Worm (Caenorhabditis elegans): ENCODE data around the gene F28H6.4.
A peak's percentile ranks its signal among the peaks of the same experiment; 100 is the strongest.

- TF ChIP-seq him-1 (tag; optimal IDR thresholded peaks at IDR 0.05): no peak
- TF ChIP-seq W03F9.2 (tag; optimal IDR thresholded peaks at IDR 0.05): no peak
- TF ChIP-seq dao-5 (tag; optimal IDR thresholded peaks at IDR 0.05): peak; percentile 17
Measured at ce11 chrX:14115480-14116161, 12.1 kb upstream of the F28H6.4 start, which contains the start of gene F28H6.7.

Measured in whole organism, L4/young adult.